Worm (Caenorhabditis elegans) whole organism, L4 larva: Measurements from ENCODE around the gene F55C12.4.
A peak's percentile ranks its signal among the peaks of the same experiment; 100 is the strongest.

Experiments
- F49E8.2 ChIP-seq: sonication (generic microtip); optimal IDR thresholded peaks from 2 replicates; lab custom pipeline; 2016; ENCODE audit warnings: missing compliant biosample characterization, mild to moderate bottlenecking, missing genetic modification characterization, borderline replicate concordance
- R02D3.7 ChIP-seq: fragments of 150-350 bp; sonication (generic microtip); optimal IDR thresholded peaks from 3 replicates; lab custom pipeline; 2014; ENCODE audit warnings: missing biosample characterization, missing genetic modification characterization
- T20F7.1 ChIP-seq: fragments of 200-800 bp; sonication (Bioruptor generic); optimal IDR thresholded peaks from 2 replicates; lab custom pipeline; 2018; ENCODE audit warnings: mild to moderate bottlenecking, missing genetic modification characterization, missing compliant biosample characterization
- T26A8.4 ChIP-seq: fragments of 200-800 bp; sonication (Bioruptor generic); IDR thresholded peaks from 2 replicates; pipeline ENCODE4 v1.3.6; 2022; ENCODE audit warnings: missing genetic modification characterization, missing compliant biosample characterization
- Y48G9A.11 ChIP-seq: fragments of 200-800 bp; sonication (Bioruptor generic); IDR thresholded peaks from 2 replicates; pipeline ENCODE4 v1.3.6; 2022; ENCODE audit warnings: missing genetic modification reagents, missing genetic modification characterization, missing compliant biosample characterization
- aha-1 ChIP-seq: fragments of 150-350 bp; peaks from one replicate; lab custom pipeline; 2014; ENCODE audit warnings: missing biosample characterization, missing genetic modification characterization
- aly-2 ChIP-seq: sonication (generic microtip); optimal IDR thresholded peaks from 2 replicates; lab custom pipeline; 2018; ENCODE audit warnings: missing biosample characterization, missing genetic modification characterization
- ama-1 ChIP-seq: fragments of 150-350 bp; optimal IDR thresholded peaks from 2 replicates; lab custom pipeline; 2014; ENCODE audit warnings: inconsistent platforms, mixed read lengths
- ceh-32 ChIP-seq: sonication (generic microtip); optimal IDR thresholded peaks from 2 replicates; lab custom pipeline; 2016; ENCODE audit warnings: mild to moderate bottlenecking, missing genetic modification characterization, missing compliant biosample characterization; ENCODE audit not compliant: poor library complexity
- ceh-44 ChIP-seq: fragments of 200-800 bp; sonication (Bioruptor generic); IDR thresholded peaks from 2 replicates; pipeline ENCODE4 v1.3.6; 2022; ENCODE audit warnings: missing genetic modification reagents, missing genetic modification characterization, missing compliant biosample characterization
- ceh-82 ChIP-seq: sonication (generic microtip); optimal IDR thresholded peaks from 2 replicates; lab custom pipeline; 2017; ENCODE audit warnings: missing biosample characterization, missing genetic modification characterization
- daf-16 ChIP-seq, 3 experiments: sonication (generic microtip); optimal IDR thresholded peaks; 2 replicates each; lab custom pipeline; 2016 to 2017; ENCODE audit warnings: missing genetic modification characterization in 3 of 3, missing genetic modification reagents in 3 of 3, mild to moderate bottlenecking in 2 of 3, missing compliant biosample characterization in 2 of 3, missing biosample characterization in 1 of 3, moderate library complexity in 1 of 3
- daf-19 ChIP-seq: fragments of 200-800 bp; sonication (Bioruptor generic); conservative IDR thresholded peaks from 2 replicates; pipeline ENCODE4 v1.3.6; 2022; ENCODE audit warnings: missing genetic modification characterization, missing compliant biosample characterization
- dmd-9 ChIP-seq: fragments of 200-800 bp; sonication (Bioruptor generic); IDR thresholded peaks from 2 replicates; pipeline ENCODE4 v1.3.6; 2022; ENCODE audit warnings: missing genetic modification reagents, missing genetic modification characterization, missing compliant biosample characterization
- dpl-1 ChIP-seq: fragments of 150-350 bp; optimal IDR thresholded peaks from 2 replicates; lab custom pipeline; 2014; ENCODE audit warnings: missing biosample characterization, missing genetic modification reagents, missing genetic modification characterization
- egl-27 ChIP-seq: sonication (generic microtip); optimal IDR thresholded peaks from 3 replicates; lab custom pipeline; 2017; ENCODE audit warnings: missing biosample characterization, missing genetic modification reagents, missing genetic modification characterization
- hlh-11 ChIP-seq: fragments of 200-800 bp; sonication (Bioruptor generic); optimal IDR thresholded peaks from 2 replicates; lab custom pipeline; 2018; ENCODE audit warnings: mild to moderate bottlenecking, missing genetic modification characterization, missing compliant biosample characterization
- hlh-30 ChIP-seq: sonication (generic microtip); optimal IDR thresholded peaks from 2 replicates; lab custom pipeline; 2017; ENCODE audit warnings: antibody characterized with exemption, mild to moderate bottlenecking, missing genetic modification characterization, missing compliant biosample characterization; ENCODE audit not compliant: insufficient read depth
- hmg-1.1 ChIP-seq: fragments of 200-800 bp; sonication (Bioruptor generic); IDR thresholded peaks from 2 replicates; pipeline ENCODE4 v1.3.6; 2022; ENCODE audit warnings: missing genetic modification reagents, missing genetic modification characterization, missing compliant biosample characterization
- jun-1 ChIP-seq: fragments of 150-350 bp; optimal IDR thresholded peaks from 2 replicates; lab custom pipeline; 2014; ENCODE audit warnings: missing biosample characterization, missing genetic modification reagents, missing genetic modification characterization
- lin-1 ChIP-seq: fragments of 200-800 bp; sonication (Bioruptor generic); IDR thresholded peaks from 2 replicates; pipeline ENCODE4 v1.3.6; 2022; ENCODE audit warnings: missing genetic modification reagents, missing genetic modification characterization, missing compliant biosample characterization
- lin-29 ChIP-seq: fragments of 200-800 bp; sonication (Bioruptor generic); IDR thresholded peaks from 2 replicates; pipeline ENCODE4 v1.3.6; 2022; ENCODE audit warnings: missing genetic modification reagents, missing genetic modification characterization, missing compliant biosample characterization
- lin-38 ChIP-seq: fragments of 200-800 bp; sonication (Bioruptor generic); IDR thresholded peaks from 2 replicates; pipeline ENCODE4 v1.3.6; 2022; ENCODE audit warnings: missing genetic modification reagents, missing genetic modification characterization, missing compliant biosample characterization
- lir-3 ChIP-seq: sonication (generic microtip); optimal IDR thresholded peaks from 2 replicates; lab custom pipeline; 2016; ENCODE audit warnings: mild to moderate bottlenecking, missing genetic modification characterization, missing compliant biosample characterization
- lsy-2 ChIP-seq, 2 experiments: fragments of 150-350 bp in 1 of 2; sonication (generic microtip) in 1 of 2; optimal IDR thresholded peaks; 2 replicates each; lab custom pipeline; 2014 to 2017; ENCODE audit warnings: missing biosample characterization in 2 of 2, missing genetic modification characterization in 2 of 2
- mes-2 ChIP-seq: sonication (generic microtip); optimal IDR thresholded peaks from 2 replicates; lab custom pipeline; 2016; ENCODE audit warnings: missing genotype, mild to moderate bottlenecking, missing genetic modification characterization, missing compliant biosample characterization; ENCODE audit not compliant: poor library complexity, severe bottlenecking
- nhr-102 ChIP-seq: sonication (generic microtip); optimal IDR thresholded peaks from 2 replicates; lab custom pipeline; 2016; ENCODE audit warnings: mild to moderate bottlenecking, missing genetic modification characterization, moderate library complexity, missing compliant biosample characterization
- nhr-111 ChIP-seq: fragments of 200-800 bp; sonication (Bioruptor generic); optimal IDR thresholded peaks from 2 replicates; lab custom pipeline; 2018; ENCODE audit warnings: mild to moderate bottlenecking, missing genetic modification characterization, missing compliant biosample characterization
- nhr-25 ChIP-seq: sonication (generic microtip); optimal IDR thresholded peaks from 2 replicates; lab custom pipeline; 2017; ENCODE audit warnings: missing genetic modification characterization, mild to moderate bottlenecking, missing compliant biosample characterization, antibody characterized with exemption, moderate library complexity, borderline replicate concordance; ENCODE audit not compliant: insufficient read depth
- nhr-28 ChIP-seq: fragments of 150-350 bp; optimal IDR thresholded peaks from 2 replicates; lab custom pipeline; 2014; ENCODE audit warnings: missing biosample characterization, missing genetic modification characterization
- nhr-6 ChIP-seq: fragments of 150-350 bp; optimal IDR thresholded peaks from 2 replicates; lab custom pipeline; 2014; ENCODE audit warnings: missing biosample characterization, missing genetic modification characterization
- nhr-77 ChIP-seq: fragments of 150-350 bp; optimal IDR thresholded peaks from 2 replicates; lab custom pipeline; 2014; ENCODE audit warnings: missing biosample characterization, missing genetic modification characterization
- php-3 ChIP-seq: fragments of 200-800 bp; sonication (Bioruptor generic); IDR thresholded peaks from 2 replicates; pipeline ENCODE4 v1.3.6; 2022; ENCODE audit warnings: missing genetic modification reagents, missing genetic modification characterization, missing compliant biosample characterization
- pqm-1 ChIP-seq: sonication (generic microtip); optimal IDR thresholded peaks from 2 replicates; lab custom pipeline; 2017; ENCODE audit warnings: missing biosample characterization, missing genetic modification characterization
- rbr-2 ChIP-seq: sonication (generic microtip); optimal IDR thresholded peaks from 2 replicates; lab custom pipeline; 2016; ENCODE audit warnings: missing genotype, missing genetic modification characterization, missing compliant biosample characterization
- snpc-4 ChIP-seq: fragments of 150-350 bp; optimal IDR thresholded peaks from 2 replicates; lab custom pipeline; 2014; ENCODE audit warnings: missing biosample characterization, missing genetic modification characterization
- spr-1 ChIP-seq: sonication (generic microtip); optimal IDR thresholded peaks from 2 replicates; lab custom pipeline; 2016; ENCODE audit warnings: mild to moderate bottlenecking, missing genetic modification characterization, missing compliant biosample characterization
- zag-1 ChIP-seq: fragments of 150-350 bp; optimal IDR thresholded peaks from 2 replicates; lab custom pipeline; 2014; ENCODE audit warnings: missing biosample characterization, missing genetic modification characterization
- zfp-2 ChIP-seq: sonication (generic microtip); optimal IDR thresholded peaks from 2 replicates; lab custom pipeline; 2016; ENCODE audit warnings: mild to moderate bottlenecking, missing genetic modification characterization, missing compliant biosample characterization
- zfp-3 ChIP-seq: fragments of 200-800 bp; sonication (Bioruptor generic); conservative IDR thresholded peaks from 2 replicates; pipeline ENCODE4 v1.3.6; 2022; ENCODE audit warnings: missing genetic modification reagents, missing genetic modification characterization, missing compliant biosample characterization
- ztf-7 ChIP-seq: fragments of 150-350 bp; optimal IDR thresholded peaks from 2 replicates; lab custom pipeline; 2014; ENCODE audit warnings: missing biosample characterization, missing genetic modification characterization

The F55C12.4 gene

ce11 chrII:5907482-5907881 lies 49.3 kb upstream of the F55C12.4 start, which contains the start of gene vps-35 (continued):
- TF ChIP-seq lin-1 (GFP tag; lab: Robert Waterston, UW) (no peak), dmd-9 (GFP tag; lab: Robert Waterston, UW) (no peak), nhr-25 (tag; lab: Kevin White, UChicago) (no peak), nhr-28 (tag; lab: Kevin White, UChicago) (peak; percentile 76), nhr-77 (tag; lab: Kevin White, UChicago) (no peak), ceh-44 (GFP tag; lab: Robert Waterston, UW) (no peak), T20F7.1 (GFP tag; lab: Kevin White, UChicago) (peak; percentile 64), ztf-7 (tag; lab: Kevin White, UChicago) (no peak), spr-1 (tag; lab: Kevin White, UChicago) (no peak), lin-29 (no peak), daf-19 (GFP tag; lab: Robert Waterston, UW) (no peak), ceh-32 (no peak), hlh-30 (tag; lab: Kevin White, UChicago) (peak; percentile 44), mes-2 (peak; percentile 46), Y48G9A.11 (GFP tag; lab: Robert Waterston, UW) (no peak), rbr-2 (no peak), ceh-82 (no peak), daf-16 (GFP tag; optimal IDR thresholded peaks at IDR 0.05; lab: Kevin White, UChicago) (no peak), daf-16 (tag; optimal IDR thresholded peaks at IDR 0.05; lab: Kevin White, UChicago) (no peak), nhr-111 (GFP tag; lab: Kevin White, UChicago) (no peak), T26A8.4 (GFP tag; lab: Robert Waterston, UW) (no peak), R02D3.7 (tag; lab: Kevin White, UChicago) (no peak), snpc-4 (tag; lab: Kevin White, UChicago) (no peak), ama-1 (lab: Kevin White, UChicago) (no peak), egl-27 (tag; lab: Kevin White, UChicago) (no peak), zfp-2 (tag; lab: Kevin White, UChicago) (no peak), lin-38 (GFP tag; lab: Robert Waterston, UW) (peak; percentile 90)
- TF ChIP-seq, all 104 proteins: peak for 16

- TF ChIP-seq lir-3 (tag; lab: Kevin White, UChicago): no peak
- peak; percentile 49 for TF ChIP-seq R02D3.7 (tag; lab: Kevin White, UChicago)
- TF ChIP-seq lin-38 (GFP tag; lab: Robert Waterston, UW): no peak
- TF ChIP-seq, all 104 proteins: peak for 1
Measured at ce11 chrII:5906274-5906673, 48.1 kb upstream of the F55C12.4 start, which contains the start of gene F59G1.8. Gene F59G1.8 (plus strand): TSS chrII:5906566.

- TF ChIP-seq dpl-1 (GFP tag; lab: Kevin White, UChicago): no peak
- TF ChIP-seq aha-1 (tag; lab: Kevin White, UChicago): peak; percentile 64
- no peak for TF ChIP-seq F49E8.2 (tag; lab: Kevin White, UChicago)
Measured at ce11 chrII:5904252-5904651, 46.0 kb upstream of the F55C12.4 start, which contains the start of gene tsp-18. Gene tsp-18 (plus strand): TSS chrII:5904552.

- TF ChIP-seq aha-1 (tag; lab: Kevin White, UChicago) (peak; percentile 96), aly-2 (tag; lab: Kevin White, UChicago) (no peak)
- TF ChIP-seq, all 104 proteins: peak for 1
Measured at ce11 chrII:5902139-5902538, 43.9 kb upstream of the F55C12.4 start.

DNA sequence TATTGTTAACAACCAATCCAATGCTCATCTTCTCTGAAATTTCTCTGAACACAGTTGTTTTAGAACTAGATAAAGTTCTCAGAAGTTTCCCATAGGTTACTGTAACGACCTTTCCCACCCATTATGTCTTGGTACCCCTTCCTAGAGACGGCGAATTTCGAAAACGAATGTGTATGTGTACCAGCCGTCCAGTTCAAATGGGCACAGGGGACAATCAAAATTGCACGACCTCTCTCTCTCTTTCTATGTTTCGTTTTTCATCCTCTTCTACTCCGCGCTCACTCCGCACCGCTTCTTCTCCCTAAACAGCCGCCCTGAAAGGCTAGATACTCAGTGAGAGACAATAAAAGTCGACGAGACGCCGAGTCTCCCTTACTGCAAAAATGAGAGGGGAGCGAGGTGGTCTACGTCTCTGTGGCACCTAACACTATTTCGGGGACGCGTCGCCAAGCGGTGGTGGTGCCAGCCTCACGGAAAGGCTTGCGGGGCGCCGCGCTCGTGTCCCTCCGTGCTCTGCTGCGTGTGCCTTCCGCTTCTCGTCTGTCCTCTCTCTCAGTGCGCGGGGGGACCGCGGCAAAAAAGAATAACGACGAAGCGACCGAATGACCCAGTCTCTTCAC lies 43.3 kb upstream of the F55C12.4 start:
- TF ChIP-seq jun-1 (tag; lab: Kevin White, UChicago): peak; percentile 4
- no peak for TF ChIP-seq pqm-1 (tag; lab: Kevin White, UChicago)
- TF ChIP-seq lsy-2 (tag; optimal IDR thresholded peaks at IDR 0.05; lab: Kevin White, UChicago): peak in 1 of 2 experiments; percentile 15
- no peak for TF ChIP-seq nhr-25 (tag; lab: Kevin White, UChicago)
- TF ChIP-seq nhr-102 (tag; lab: Kevin White, UChicago): peak; percentile 43
- TF ChIP-seq php-3 (GFP tag; lab: Robert Waterston, UW): no peak
- no peak for TF ChIP-seq daf-16 (GFP tag; optimal IDR thresholded peaks at IDR 0.05; lab: Kevin White, UChicago)
- TF ChIP-seq daf-16 (tag; optimal IDR thresholded peaks at IDR 0.05; lab: Kevin White, UChicago): peak; percentile 36
- no peak for TF ChIP-seq zfp-3 (GFP tag; lab: Robert Waterston, UW)
- no peak for TF ChIP-seq zfp-2 (tag; lab: Kevin White, UChicago)
- peak; percentile 83 for TF ChIP-seq hmg-1.1 (GFP tag; lab: Robert Waterston, UW)
- TF ChIP-seq dpl-1 (GFP tag; lab: Kevin White, UChicago): peak; percentile 16
- peak; percentile 68; the same call in 1 of the 2 replicates for TF ChIP-seq lin-1 (GFP tag; lab: Robert Waterston, UW)
- no peak for TF ChIP-seq zag-1 (tag; lab: Kevin White, UChicago)
- peak; percentile 90 for TF ChIP-seq hlh-11
- TF ChIP-seq nhr-111 (GFP tag; lab: Kevin White, UChicago): peak; percentile 45
- no peak for TF ChIP-seq nhr-6 (tag; lab: Kevin White, UChicago)
